Worm (Caenorhabditis elegans) whole organism, L4/young adult: ENCODE data around the gene Y59E1A.4.

Experiments
- W03F9.2 ChIP-seq: fragments of 150-350 bp; optimal IDR thresholded peaks from 2 replicates; lab custom pipeline; 2014; ENCODE audit warnings: missing biosample characterization, missing genetic modification characterization
- dao-5 ChIP-seq: sonication (generic microtip); optimal IDR thresholded peaks from 2 replicates; lab custom pipeline; 2016; ENCODE audit warnings: missing genotype, missing genetic modification characterization, moderate library complexity, missing compliant biosample characterization
- him-1 ChIP-seq: sonication (generic microtip); optimal IDR thresholded peaks from 2 replicates; lab custom pipeline; 2016; ENCODE audit warnings: missing genotype, missing genetic modification reagents, missing genetic modification characterization, missing compliant biosample characterization

Y59E1A.4 gene

ce11 chrX:1959063-1959462 is 19.3 kb upstream of the Y59E1A.4 start:
- TF ChIP-seq dao-5 (no peak), him-1 (tag; lab: Kevin White, UChicago) (no peak), W03F9.2 (tag; lab: Kevin White, UChicago) (no peak)

- TF ChIP-seq W03F9.2 (tag; lab: Kevin White, UChicago): no peak
- TF ChIP-seq dao-5: no peak
- TF ChIP-seq him-1 (tag; lab: Kevin White, UChicago): no peak
Measured at ce11 chrX:1939248-1939647, 539 bp downstream of the Y59E1A.4 start.

- TF ChIP-seq W03F9.2 (tag; lab: Kevin White, UChicago) (no peak), him-1 (tag; lab: Kevin White, UChicago) (no peak), dao-5 (no peak)
Measured at ce11 chrX:1935438-1935837, 4.3 kb downstream of the Y59E1A.4 start.

- TF ChIP-seq dao-5 (no peak), him-1 (tag; lab: Kevin White, UChicago) (no peak), W03F9.2 (tag; lab: Kevin White, UChicago) (no peak)
Measured at ce11 chrX:1924138-1924537, 15.6 kb downstream of the Y59E1A.4 start, which contains the start of gene ZC53.2. TSS of gene ZC53.2 (minus strand) at chrX:1924238.

- TF ChIP-seq him-1 (tag; lab: Kevin White, UChicago) (no peak), dao-5 (no peak), W03F9.2 (tag; lab: Kevin White, UChicago) (no peak)
Measured at ce11 chrX:1922294-1922693, 17.5 kb downstream of the Y59E1A.4 start, which contains the start of gene ZC53.22. TSS of gene ZC53.22 (minus strand) at chrX:1922394.

ce11 chrX:1917169-1917568 is 22.6 kb downstream of the Y59E1A.4 start, which contains the start of gene dot-1.5:
TSS of gene dot-1.5 (plus strand) at chrX:1917469.
- no peak for TF ChIP-seq W03F9.2 (tag; lab: Kevin White, UChicago)
- no peak for TF ChIP-seq dao-5
- TF ChIP-seq him-1 (tag; lab: Kevin White, UChicago): no peak

- no peak for TF ChIP-seq W03F9.2 (tag; lab: Kevin White, UChicago)
- no peak for TF ChIP-seq dao-5
- no peak for TF ChIP-seq him-1 (tag; lab: Kevin White, UChicago)
Measured at ce11 chrX:1915022-1915421, 24.8 kb downstream of the Y59E1A.4 start, which contains the start of gene rgs-9. TSS of gene rgs-9 (plus strand) at chrX:1915258.

ce11 chrX:1913257-1913656 is 26.5 kb downstream of the Y59E1A.4 start, which contains the start of gene ZC53.1:
TSS of gene ZC53.1 (minus strand) at chrX:1913357.
- no peak for TF ChIP-seq him-1 (tag; lab: Kevin White, UChicago)
- no peak for TF ChIP-seq dao-5
- no peak for TF ChIP-seq W03F9.2 (tag; lab: Kevin White, UChicago)

ce11 chrX:1909353-1909752 is 30.4 kb downstream of the Y59E1A.4 start:
- TF ChIP-seq dao-5: no peak
- TF ChIP-seq W03F9.2 (tag; lab: Kevin White, UChicago): peak; percentile 15
- peak; percentile 69 for TF ChIP-seq him-1 (tag; lab: Kevin White, UChicago)

ce11 chrX:1907009-1907408 is 32.8 kb downstream of the Y59E1A.4 start:
- TF ChIP-seq dao-5 (no peak), W03F9.2 (tag; lab: Kevin White, UChicago) (no peak), him-1 (tag; lab: Kevin White, UChicago) (no peak)

ce11 chrX:1901480-1901879 is 38.3 kb downstream of the Y59E1A.4 start:
- no peak for TF ChIP-seq dao-5
- TF ChIP-seq him-1 (tag; lab: Kevin White, UChicago): no peak
- no peak for TF ChIP-seq W03F9.2 (tag; lab: Kevin White, UChicago)

- TF ChIP-seq him-1 (tag; lab: Kevin White, UChicago) (no peak), W03F9.2 (tag; lab: Kevin White, UChicago) (no peak), dao-5 (no peak)
Measured at ce11 chrX:1897243-1897642, 42.5 kb downstream of the Y59E1A.4 start, which contains the start of gene B0294.1. TSS of gene B0294.1 (minus strand) at chrX:1897343.

- no peak for TF ChIP-seq him-1 (tag; lab: Kevin White, UChicago)
- no peak for TF ChIP-seq dao-5
- no peak for TF ChIP-seq W03F9.2 (tag; lab: Kevin White, UChicago)
Measured at ce11 chrX:1891887-1892286, 47.9 kb downstream of the Y59E1A.4 start, which contains the start of gene B0294.3. TSS of gene B0294.3 (plus strand) at chrX:1892187.

ce11 chrX:1890817-1891216 is 49.0 kb downstream of the Y59E1A.4 start:
- TF ChIP-seq W03F9.2 (tag; lab: Kevin White, UChicago): no peak
- no peak for TF ChIP-seq him-1 (tag; lab: Kevin White, UChicago)
- no peak for TF ChIP-seq dao-5
